Fruit fly (Drosophila melanogaster): Measurements from ENCODE around the gene CG4849.

The CG4849 gene

DNA sequence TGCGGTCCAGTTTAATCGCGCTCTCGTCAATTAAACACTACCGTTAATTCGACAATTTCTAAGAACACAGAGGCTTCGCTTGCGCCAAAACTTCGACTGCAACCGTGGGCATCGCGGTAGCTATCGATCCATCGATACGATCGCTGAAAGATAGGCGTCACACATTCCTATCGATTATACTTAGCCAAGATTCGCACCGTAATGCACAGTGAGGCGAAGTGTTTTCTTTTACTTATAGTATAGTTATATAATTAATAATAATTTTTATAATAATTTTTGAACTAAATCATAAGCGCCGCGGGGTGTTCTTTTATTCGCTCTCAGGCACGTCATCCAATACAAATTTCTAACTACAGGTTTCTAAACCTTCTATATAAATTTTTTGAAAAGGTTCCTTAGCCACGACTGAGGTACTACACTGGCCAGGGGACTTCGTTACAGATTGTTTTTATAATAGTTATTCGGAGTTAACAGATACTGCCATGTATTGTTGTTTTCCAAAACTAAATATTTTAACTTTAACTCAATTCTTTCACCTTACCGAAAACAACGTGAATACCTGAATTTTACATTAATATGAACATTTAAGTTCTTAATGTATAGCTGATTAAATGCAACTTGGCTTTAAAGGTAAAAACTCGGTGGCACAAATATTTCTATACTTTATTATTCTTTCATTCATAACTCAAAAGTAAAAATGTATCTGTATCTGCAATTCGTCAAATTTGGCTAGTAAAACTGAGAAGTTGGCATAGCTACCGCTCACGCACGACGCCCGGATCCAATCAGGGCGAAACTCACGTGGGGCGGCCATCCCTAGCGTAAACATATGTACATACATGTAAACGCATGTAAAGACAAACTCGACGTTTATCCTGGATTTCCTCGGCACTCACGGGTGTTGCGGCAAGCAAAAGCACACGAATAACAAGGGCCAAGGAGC lies 25.2 kb upstream of the CG4849 start, which contains the start of the genes NSD and BOD1 (continued):
- TF ChIP-seq CG8319 (GFP tag; optimal IDR thresholded peaks at IDR 0.05) = no peak
- TF ChIP-seq CG10669 (GFP tag; optimal IDR thresholded peaks at IDR 0.05) = no peak
- peak; percentile 49 for TF ChIP-seq lz (GFP tag; optimal IDR thresholded peaks at IDR 0.05)
- no peak for TF ChIP-seq CG7368 (GFP tag; optimal IDR thresholded peaks at IDR 0.05)
- TF ChIP-seq Sox102F (GFP tag; optimal IDR thresholded peaks at IDR 0.05) = no peak
- TF ChIP-seq CG8632 (GFP tag; optimal IDR thresholded peaks at IDR 0.05) = no peak

DNA sequence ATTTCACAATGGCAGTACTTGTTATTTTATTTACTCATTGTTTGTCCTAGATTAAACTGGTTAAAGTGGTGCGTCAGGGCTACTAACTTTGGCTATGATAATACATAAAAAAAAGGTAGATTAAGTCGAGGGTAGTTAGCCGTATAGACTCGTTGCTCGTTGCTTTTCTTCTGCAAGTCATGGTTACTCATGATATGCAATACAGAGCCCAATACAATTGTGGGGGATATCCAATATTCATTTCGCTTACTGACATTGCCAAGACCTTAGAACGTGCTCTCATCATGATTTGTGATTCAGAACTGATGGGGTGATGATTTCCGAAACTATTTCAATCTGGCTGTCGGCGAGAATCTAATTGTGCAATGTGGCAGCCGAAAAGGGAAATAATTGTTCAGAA lies 17.8 kb upstream of the CG4849 start:
- TF ChIP-seq spab (GFP tag; optimal IDR thresholded peaks at IDR 0.05) = no peak
- peak; percentile 49 for TF ChIP-seq Eip78C (GFP tag)

DNA sequence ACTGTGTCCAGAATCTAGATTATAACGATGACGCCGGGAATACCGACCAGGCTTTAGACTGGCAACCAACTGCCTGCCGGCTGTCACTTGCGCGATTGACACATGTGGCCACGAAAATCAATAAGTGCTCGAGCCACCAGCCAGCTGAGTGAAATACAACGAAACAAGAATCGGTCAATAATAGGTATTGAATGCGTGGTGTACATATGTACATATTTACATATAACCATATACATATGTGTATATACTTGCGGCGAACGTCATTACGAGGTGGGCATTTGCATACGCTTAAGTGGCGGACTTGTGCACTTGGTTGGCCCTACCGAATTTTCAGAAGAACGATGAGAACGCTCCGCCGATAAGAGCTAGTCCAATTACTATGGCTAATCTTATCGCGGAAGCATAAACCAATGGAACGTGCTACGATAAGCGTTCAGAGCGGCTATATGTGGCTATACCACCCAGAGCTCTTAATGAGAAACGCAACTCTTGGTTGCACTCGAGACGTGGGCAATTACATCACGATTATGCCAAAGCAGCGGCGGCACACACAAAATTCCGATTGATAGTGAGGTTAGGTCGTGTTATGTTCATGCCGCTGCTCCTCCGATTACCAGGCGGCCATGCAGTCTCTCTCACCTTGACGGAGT lies 16.5 kb upstream of the CG4849 start:
- TF ChIP-seq fkh (GFP tag; optimal IDR thresholded peaks at IDR 0.05) = peak; percentile 85
- no peak for TF ChIP-seq CG6276 (GFP tag; optimal IDR thresholded peaks at IDR 0.05)
- TF ChIP-seq achi (GFP tag; optimal IDR thresholded peaks at IDR 0.05) = no peak
- TF ChIP-seq CG10669 (GFP tag; optimal IDR thresholded peaks at IDR 0.05) = no peak
- TF ChIP-seq Eip78C (GFP tag) = peak; percentile 33
- TF ChIP-seq acj6 (GFP tag; optimal IDR thresholded peaks at IDR 0.05) = no peak
- TF ChIP-seq CG6163 (GFP tag; IDR thresholded peaks at IDR 0.05) = no peak
- no peak for TF ChIP-seq Sox14 (GFP tag; optimal IDR thresholded peaks at IDR 0.05)
- no peak for TF ChIP-seq ss (GFP tag; optimal IDR thresholded peaks at IDR 0.05)
- TF ChIP-seq CG7368 (GFP tag; optimal IDR thresholded peaks at IDR 0.05) = no peak
- TF ChIP-seq vri (GFP tag; optimal IDR thresholded peaks at IDR 0.05) = peak; percentile 75
- TF ChIP-seq lz (GFP tag; optimal IDR thresholded peaks at IDR 0.05) = no peak
- TF ChIP-seq Met (GFP tag; optimal IDR thresholded peaks at IDR 0.05) = no peak
- no peak for TF ChIP-seq spab (GFP tag; optimal IDR thresholded peaks at IDR 0.05)
- no peak for TF ChIP-seq esn (GFP tag; optimal IDR thresholded peaks at IDR 0.05)
- TF ChIP-seq topi (GFP tag; optimal IDR thresholded peaks at IDR 0.05) = no peak

DNA sequence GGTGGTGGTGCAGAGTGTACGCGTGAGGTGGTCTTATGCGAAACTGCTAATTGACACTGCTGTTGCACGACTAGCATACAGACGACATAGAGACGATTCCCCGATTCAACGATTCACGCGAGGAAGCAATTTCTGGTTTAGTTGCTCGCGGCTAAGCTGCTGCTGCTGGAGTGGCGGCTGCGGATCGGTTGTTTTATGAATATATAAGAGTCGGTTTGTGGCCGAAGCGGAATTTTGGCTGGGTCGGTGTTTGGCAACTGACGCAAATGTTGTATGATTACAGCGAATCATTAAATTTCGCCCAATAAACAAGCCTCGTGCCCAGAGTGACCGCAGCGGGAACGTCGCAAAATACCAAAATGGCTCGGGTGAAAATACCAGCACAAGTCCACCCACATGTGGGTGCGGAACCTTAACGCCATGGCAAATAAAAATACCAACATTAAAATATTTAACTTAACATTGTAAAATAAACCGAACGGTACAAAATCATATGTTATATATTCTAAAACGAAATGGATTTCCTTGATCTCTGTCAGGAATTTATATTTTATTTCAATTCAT lies 15.5 kb upstream of the CG4849 start, which contains the start of gene mfrn:
mfrn (minus strand) TSS at position 340 of the 564 bp plus-strand sequence.
- TF ChIP-seq Ets21C (GFP tag; optimal IDR thresholded peaks at IDR 0.05) = no peak
- no peak for TF ChIP-seq cyc (GFP tag; optimal IDR thresholded peaks at IDR 0.05)
- peak; percentile 7 for TF ChIP-seq CG6854 (GFP tag; optimal IDR thresholded peaks at IDR 0.05)
- no peak for TF ChIP-seq fd59A (GFP tag; optimal IDR thresholded peaks at IDR 0.05)
- TF ChIP-seq fkh (GFP tag; optimal IDR thresholded peaks at IDR 0.05) = no peak

DNA sequence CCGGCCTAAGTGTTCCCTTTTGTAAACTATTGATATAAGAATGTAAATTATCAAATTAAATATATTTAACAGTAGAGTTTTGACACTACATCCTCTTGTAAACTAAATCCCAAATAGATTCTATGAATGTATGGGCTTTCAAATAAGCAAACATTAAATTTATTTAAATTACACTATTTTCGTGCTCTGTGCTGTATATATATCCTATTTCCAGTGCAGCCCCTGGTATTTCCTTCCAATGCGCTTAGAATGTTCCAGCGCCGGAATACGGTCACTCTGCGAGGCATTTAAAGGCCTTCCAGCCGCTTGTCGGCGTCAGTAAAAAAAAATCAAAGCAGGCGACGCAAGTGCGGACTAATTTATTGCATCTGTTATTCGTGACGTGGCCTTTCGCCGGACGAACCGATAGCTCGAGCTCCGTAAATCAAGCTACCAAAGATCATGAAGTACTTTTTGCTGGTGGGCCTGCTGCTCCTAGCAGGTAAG lies 14.8 kb upstream of the CG4849 start, which contains the start of gene Gp93:
Gp93 (plus strand) TSS at position 291 of the 486 bp plus-strand sequence.
- TF ChIP-seq vri (GFP tag; optimal IDR thresholded peaks at IDR 0.05) (no peak), CG8119 (GFP tag; IDR thresholded peaks at IDR 0.05) (peak; percentile 64; the same call in 2 of the 3 replicates), acj6 (GFP tag; optimal IDR thresholded peaks at IDR 0.05) (no peak), CG1621 (tag; optimal IDR thresholded peaks at IDR 0.05) (no peak), CG11294 (GFP tag; IDR thresholded peaks at IDR 0.05) (peak; percentile 49; the same call in 1 of the 2 replicates), salr (GFP tag; optimal IDR thresholded peaks at IDR 0.05) (peak in 1 of 2 experiments; percentile 35), CG16779 (tag; optimal IDR thresholded peaks at IDR 0.05) (no peak), Sox15 (GFP tag; optimal IDR thresholded peaks at IDR 0.05) (peak; percentile 47), ss (GFP tag; optimal IDR thresholded peaks at IDR 0.05) (no peak), CG9139 (GFP tag; optimal IDR thresholded peaks at IDR 0.05) (no peak), CG32006 (GFP tag; optimal IDR thresholded peaks at IDR 0.05) (peak; percentile 65), CG3919 (GFP tag; optimal IDR thresholded peaks at IDR 0.05) (no peak), CG6808 (GFP tag; optimal IDR thresholded peaks at IDR 0.05) (peak; percentile 53), dac (GFP tag; optimal IDR thresholded peaks at IDR 0.05) (no peak), CG3032 (tag; optimal IDR thresholded peaks at IDR 0.05) (peak; percentile 71), Smox (GFP tag; optimal IDR thresholded peaks at IDR 0.05) (no peak), Eip93F (GFP tag; optimal IDR thresholded peaks at IDR 0.05) (no peak), pdm3 (GFP tag; optimal IDR thresholded peaks at IDR 0.05) (no peak), Ets96B (tag; optimal IDR thresholded peaks at IDR 0.05) (peak; percentile 51), CG10631 (GFP tag; optimal IDR thresholded peaks at IDR 0.05) (no peak), Met (GFP tag; optimal IDR thresholded peaks at IDR 0.05) (no peak)
